Fruit fly (Drosophila melanogaster) whole organism, pupa: Measurements from ENCODE around the gene Ir8a.

Experiments used
- CG12605 ChIP-seq: fragments of 200-800 bp; sonication (Bioruptor generic); IDR thresholded peaks from 2 replicates; pipeline ENCODE4 v1.3.6; 2022; ENCODE audit warnings: missing biosample characterization, missing genetic modification characterization
- CG15710 ChIP-seq: fragments of 200-800 bp; sonication (Bioruptor generic); optimal IDR thresholded peaks from 2 replicates; lab custom pipeline; 2018; ENCODE audit warnings: missing biosample characterization, mild to moderate bottlenecking, missing genetic modification characterization, moderate library complexity
- CG4496 ChIP-seq: fragments of 200-800 bp; sonication (Bioruptor generic); IDR thresholded peaks from 3 replicates; pipeline ENCODE4 v1.3.6; 2022; ENCODE audit warnings: missing biosample characterization, missing genetic modification characterization
- Pif1B ChIP-seq: fragments of 200-800 bp; sonication (Bioruptor generic); optimal IDR thresholded peaks from 3 replicates; lab custom pipeline; 2016; ENCODE audit warnings: missing biosample characterization, missing genetic modification characterization
- gl ChIP-seq: fragments of 200-800 bp; sonication (Bioruptor generic); optimal IDR thresholded peaks from 2 replicates; lab custom pipeline; 2018; ENCODE audit warnings: missing biosample characterization, mild to moderate bottlenecking, missing genetic modification characterization

- no peak for TF ChIP-seq CG4496 (GFP tag; lab: Robert Waterston, UW)
- TF ChIP-seq CG15710 (tag; lab: Kevin White, UChicago), result no peak
- no peak for TF ChIP-seq CG12605
- TF ChIP-seq gl (tag; lab: Kevin White, UChicago), result no peak
- no peak for TF ChIP-seq Pif1B (GFP tag; lab: Kevin White, UChicago)
Observed at dm6 chrX:9190555-9191184, 45.7 kb downstream of the Ir8a start, which contains the start of gene CG12115.
